Worm (Caenorhabditis elegans): ENCODE measurements around the gene str-181.

ce11 chrV:12667397-12667796, 51.1 kb downstream of the str-181 start:
- TF ChIP-seq ceh-9 (tag; optimal IDR thresholded peaks at IDR 0.05), result no peak
- no peak for TF ChIP-seq egl-27 (tag; optimal IDR thresholded peaks at IDR 0.05)
- no peak for TF ChIP-seq ama-1 (optimal IDR thresholded peaks at IDR 0.05)
- TF ChIP-seq lin-15B (tag; optimal IDR thresholded peaks at IDR 0.05), result no peak
- TF ChIP-seq unc-62 (GFP tag; optimal IDR thresholded peaks at IDR 0.05), result no peak
- no peak for TF ChIP-seq fos-1 (tag; optimal IDR thresholded peaks at IDR 0.05)
- TF ChIP-seq aly-2 (tag; optimal IDR thresholded peaks at IDR 0.05), result no peak
- no peak for TF ChIP-seq ceh-28 (tag; optimal IDR thresholded peaks at IDR 0.05)
- TF ChIP-seq ZK546.5 (tag; optimal IDR thresholded peaks at IDR 0.05), result no peak

Data from whole organism, L3 larva.